Fruit fly (Drosophila melanogaster) whole organism, pupa: ENCODE measurements around the gene Polr2J.

Source experiments
- CG10348 ChIP-seq: fragments of 200-800 bp; sonication (Bioruptor generic); IDR thresholded peaks from 2 replicates; pipeline ENCODE4 v1.3.6; 2022; ENCODE audit warnings: missing biosample characterization, missing genetic modification characterization
- CG12605 ChIP-seq: fragments of 200-800 bp; sonication (Bioruptor generic); IDR thresholded peaks from 2 replicates; pipeline ENCODE4 v1.3.6; 2022; ENCODE audit warnings: missing biosample characterization, missing genetic modification characterization
- CG13204 ChIP-seq: fragments of 200-800 bp; sonication (Bioruptor generic); optimal IDR thresholded peaks from 2 replicates; lab custom pipeline; 2018; ENCODE audit warnings: missing biosample characterization, mild to moderate bottlenecking, missing genetic modification characterization, moderate library complexity
- CG14655 ChIP-seq: fragments of 200-800 bp; sonication (Bioruptor generic); optimal IDR thresholded peaks from 3 replicates; lab custom pipeline; 2017; ENCODE audit warnings: mild to moderate bottlenecking, missing biosample characterization, missing genetic modification reagents, missing genetic modification characterization
- CG15710 ChIP-seq: fragments of 200-800 bp; sonication (Bioruptor generic); optimal IDR thresholded peaks from 2 replicates; lab custom pipeline; 2018; ENCODE audit warnings: missing biosample characterization, mild to moderate bottlenecking, missing genetic modification characterization, moderate library complexity
- CG17806 ChIP-seq: fragments of 200-800 bp; sonication (Bioruptor generic); optimal IDR thresholded peaks from 2 replicates; lab custom pipeline; 2018; ENCODE audit warnings: missing biosample characterization, mild to moderate bottlenecking, missing genetic modification characterization, moderate library complexity
- CG32121 ChIP-seq: fragments of 200-800 bp; sonication (Bioruptor generic); IDR thresholded peaks from 2 replicates; pipeline ENCODE4 v1.3.6; 2022; ENCODE audit warnings: missing biosample characterization, missing genetic modification characterization
- CG34367 ChIP-seq: fragments of 200-800 bp; sonication (Bioruptor generic); optimal IDR thresholded peaks from 2 replicates; lab custom pipeline; 2018; ENCODE audit warnings: missing biosample characterization, mild to moderate bottlenecking, missing genetic modification characterization
- CG4496 ChIP-seq: fragments of 200-800 bp; sonication (Bioruptor generic); IDR thresholded peaks from 3 replicates; pipeline ENCODE4 v1.3.6; 2022; ENCODE audit warnings: missing biosample characterization, missing genetic modification characterization
- CG8159 ChIP-seq: fragments of 200-800 bp; sonication (Bioruptor generic); optimal IDR thresholded peaks from 3 replicates; lab custom pipeline; 2018; ENCODE audit warnings: missing biosample characterization, mild to moderate bottlenecking, missing genetic modification characterization, moderate library complexity
- CG8301 ChIP-seq: fragments of 200-800 bp; sonication (Bioruptor generic); optimal IDR thresholded peaks from 2 replicates; lab custom pipeline; 2018; ENCODE audit warnings: missing biosample characterization, mild to moderate bottlenecking, missing genetic modification characterization
- CG9948 ChIP-seq: fragments of 200-800 bp; sonication (Bioruptor generic); optimal IDR thresholded peaks from 2 replicates; lab custom pipeline; 2018; ENCODE audit warnings: missing biosample characterization, mild to moderate bottlenecking, missing genetic modification characterization, moderate library complexity
- D1 ChIP-seq: fragments of 200-800 bp; sonication (Bioruptor generic); optimal IDR thresholded peaks from 2 replicates; lab custom pipeline; 2018; ENCODE audit warnings: missing biosample characterization, mild to moderate bottlenecking, missing genetic modification characterization, moderate library complexity
- EcR ChIP-seq: fragments of 200-800 bp; sonication (Bioruptor generic); optimal IDR thresholded peaks from 3 replicates; lab custom pipeline; 2019; ENCODE audit warnings: missing biosample characterization, missing genetic modification characterization, mild to moderate bottlenecking, moderate library complexity, missing genetic modification reagents
- Ets98B ChIP-seq: fragments of 200-800 bp; sonication (Bioruptor generic); IDR thresholded peaks from 2 replicates; pipeline ENCODE4 v1.3.6; 2022; ENCODE audit warnings: missing biosample characterization, missing genetic modification characterization
- Pif1A ChIP-seq: fragments of 200-800 bp; sonication (Bioruptor generic); optimal IDR thresholded peaks from 3 replicates; lab custom pipeline; 2016; ENCODE audit warnings: missing biosample characterization, missing genetic modification characterization
- Pif1B ChIP-seq: fragments of 200-800 bp; sonication (Bioruptor generic); optimal IDR thresholded peaks from 3 replicates; lab custom pipeline; 2016; ENCODE audit warnings: missing biosample characterization, missing genetic modification characterization
- Snoo ChIP-seq: fragments of 200-800 bp; sonication (Bioruptor generic); optimal IDR thresholded peaks from 3 replicates; lab custom pipeline; 2017; ENCODE audit warnings: missing biosample characterization, mild to moderate bottlenecking, missing genetic modification characterization, inconsistent platforms
- fd96Ca ChIP-seq: fragments of 200-800 bp; sonication (Bioruptor generic); IDR thresholded peaks from 3 replicates; pipeline ENCODE4 v1.3.6; 2022; ENCODE audit warnings: missing biosample characterization, missing genetic modification characterization
- gl ChIP-seq: fragments of 200-800 bp; sonication (Bioruptor generic); optimal IDR thresholded peaks from 2 replicates; lab custom pipeline; 2018; ENCODE audit warnings: missing biosample characterization, mild to moderate bottlenecking, missing genetic modification characterization
- rn ChIP-seq: fragments of 200-800 bp; sonication (Bioruptor generic); IDR thresholded peaks from 2 replicates; pipeline ENCODE4 v1.3.6; 2022; ENCODE audit warnings: missing biosample characterization, missing genetic modification characterization

Polr2J gene

DNA sequence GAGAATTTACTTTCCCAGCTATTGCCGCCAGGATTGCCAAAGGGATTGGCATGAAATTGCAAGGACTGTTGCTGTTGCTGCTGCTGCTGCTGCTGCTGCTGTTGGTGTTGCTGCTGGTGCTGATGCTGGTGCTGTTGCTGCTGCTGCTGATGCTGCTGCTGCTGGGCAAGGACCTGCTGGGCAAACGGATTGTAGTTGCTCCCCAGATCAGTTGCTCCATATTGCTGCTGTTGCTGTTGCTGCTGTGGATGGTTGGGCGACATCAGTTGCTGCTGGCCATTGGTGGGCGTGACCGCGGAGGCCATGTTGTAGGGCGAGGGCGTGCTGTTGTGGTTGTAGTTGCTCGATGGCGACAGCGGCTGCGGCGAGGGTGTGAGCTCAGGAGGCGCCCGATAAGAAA, 27.4 kb upstream of the Polr2J start:
- TF ChIP-seq CG15710 (tag; lab: Kevin White, UChicago) = no peak
- no peak for TF ChIP-seq CG32121
- no peak for TF ChIP-seq EcR (GFP tag; lab: Kevin White, UChicago)
- TF ChIP-seq fd96Ca (GFP tag; lab: Robert Waterston, UW) = no peak
- TF ChIP-seq Ets98B (GFP tag; lab: Robert Waterston, UW) = no peak
- TF ChIP-seq D1 (tag; lab: Kevin White, UChicago) = no peak
- no peak for TF ChIP-seq gl (tag; lab: Kevin White, UChicago)
- no peak for TF ChIP-seq CG4496 (GFP tag; lab: Robert Waterston, UW)
- TF ChIP-seq Pif1B = no peak
- TF ChIP-seq rn (GFP tag; lab: Robert Waterston, UW) = no peak
- TF ChIP-seq CG8301 (tag; lab: Kevin White, UChicago) = no peak
- no peak for TF ChIP-seq CG17806 (tag; lab: Kevin White, UChicago)
- TF ChIP-seq CG34367 (tag; lab: Kevin White, UChicago) = no peak
- TF ChIP-seq CG14655 (GFP tag; lab: Kevin White, UChicago) = no peak
- TF ChIP-seq CG8159 = no peak
- TF ChIP-seq CG10348 (GFP tag; lab: Robert Waterston, UW) = no peak
- TF ChIP-seq CG13204 (GFP tag; lab: Kevin White, UChicago) = no peak
- TF ChIP-seq CG12605 = no peak
- no peak for TF ChIP-seq CG9948 (tag; lab: Kevin White, UChicago)

- TF ChIP-seq CG4496 (GFP tag; lab: Robert Waterston, UW) (no peak), gl (tag; lab: Kevin White, UChicago) (no peak), CG13204 (GFP tag; lab: Kevin White, UChicago) (no peak), EcR (GFP tag; lab: Kevin White, UChicago) (no peak), Snoo (tag; lab: Kevin White, UChicago) (no peak)
These were observed 26.3 kb upstream of the Polr2J start, which contains the start of gene CG33928 for dm6 chr2L:17436500-17436899. CG33928 (minus strand) TSS chr2L:17436600.

DNA sequence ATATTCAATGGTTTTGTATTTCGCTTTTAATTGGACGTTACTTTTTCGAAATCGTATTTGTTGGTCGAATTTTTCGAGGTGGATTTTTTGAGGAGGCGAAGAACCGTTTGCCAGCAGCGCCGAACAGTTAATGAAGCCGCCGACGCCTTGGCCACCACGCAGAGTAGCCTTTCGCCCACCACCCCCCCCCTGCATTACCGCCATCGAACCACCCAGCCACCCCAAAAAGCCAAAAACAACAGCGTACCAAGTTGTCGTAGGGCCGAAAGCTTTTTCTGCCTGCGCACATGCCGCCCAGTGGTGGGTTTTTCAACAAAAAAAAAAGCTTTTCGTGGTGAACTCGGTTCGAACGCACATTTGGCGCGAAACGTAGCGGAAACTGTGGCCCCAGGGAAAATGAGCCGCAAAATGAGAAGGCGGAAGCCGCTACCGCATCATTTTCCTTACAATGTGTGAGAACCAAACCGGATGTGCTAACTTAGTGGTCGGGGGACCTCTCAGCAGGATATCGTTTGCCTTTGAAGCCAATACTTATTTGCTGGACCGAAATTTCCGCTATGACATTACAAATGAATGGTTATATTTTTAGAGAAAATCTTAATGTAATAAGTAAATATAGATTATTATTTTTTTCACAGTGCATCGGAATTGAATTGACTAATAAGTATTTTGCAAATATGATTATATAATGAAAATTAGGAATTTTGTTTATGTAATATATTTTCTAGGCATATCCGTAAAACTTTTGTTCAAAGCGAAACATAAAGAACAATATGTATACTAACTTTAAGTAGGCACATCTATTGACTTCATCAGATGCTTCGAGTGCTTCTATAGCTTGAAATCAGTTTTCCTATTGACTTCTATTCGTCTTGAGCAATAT, 23.1 kb upstream of the Polr2J start, which contains the start of the genes Dif and CG5043:
TSS of gene Dif (minus strand) at position 132 of the 883 bp plus-strand sequence.
TSS of gene CG5043 (plus strand) at position 833 of the 883 bp plus-strand sequence.
- TF ChIP-seq CG15710 (tag; lab: Kevin White, UChicago) = no peak
- TF ChIP-seq CG32121 = no peak
- peak; percentile 46; the same call in 1 of the 3 replicates for TF ChIP-seq CG4496 (GFP tag; lab: Robert Waterston, UW)
- peak; percentile 36; the same call in 1 of the 2 replicates for TF ChIP-seq Ets98B (GFP tag; lab: Robert Waterston, UW)

DNA sequence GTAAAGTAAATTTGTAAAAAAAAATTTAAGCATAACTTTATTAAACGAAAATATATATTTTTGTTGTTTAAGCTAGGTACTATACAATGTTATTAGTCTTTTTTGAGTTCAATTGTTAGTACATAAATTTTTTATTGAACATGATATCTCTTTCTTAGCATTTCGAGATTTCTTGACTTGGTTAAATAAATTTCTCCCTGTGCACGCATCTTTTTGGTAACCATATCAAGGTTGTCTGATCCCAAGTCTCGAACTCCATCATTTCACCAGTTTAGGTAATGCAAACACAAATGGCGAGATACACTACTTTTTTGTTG, 21.1 kb upstream of the Polr2J start:
- TF ChIP-seq CG8301 (tag; lab: Kevin White, UChicago) (peak; percentile 48), EcR (GFP tag; lab: Kevin White, UChicago) (no peak), gl (tag; lab: Kevin White, UChicago) (no peak), CG10348 (GFP tag; lab: Robert Waterston, UW) (no peak), fd96Ca (GFP tag; lab: Robert Waterston, UW) (no peak), Snoo (tag; lab: Kevin White, UChicago) (peak; percentile 55), CG12605 (no peak), CG15710 (tag; lab: Kevin White, UChicago) (no peak), Pif1A (GFP tag; lab: Kevin White, UChicago) (peak; percentile 68), CG17806 (tag; lab: Kevin White, UChicago) (no peak), CG9948 (tag; lab: Kevin White, UChicago) (peak; percentile 43), CG14655 (GFP tag; lab: Kevin White, UChicago) (peak; percentile 66), CG4496 (GFP tag; lab: Robert Waterston, UW) (peak; percentile 74), rn (GFP tag; lab: Robert Waterston, UW) (no peak), Ets98B (GFP tag; lab: Robert Waterston, UW) (peak; percentile 40; the same call in 1 of the 2 replicates), CG8159 (peak; percentile 59), CG34367 (tag; lab: Kevin White, UChicago) (no peak), Pif1B (peak; percentile 67), CG13204 (GFP tag; lab: Kevin White, UChicago) (no peak), D1 (tag; lab: Kevin White, UChicago) (no peak), CG32121 (peak; percentile 83)

DNA sequence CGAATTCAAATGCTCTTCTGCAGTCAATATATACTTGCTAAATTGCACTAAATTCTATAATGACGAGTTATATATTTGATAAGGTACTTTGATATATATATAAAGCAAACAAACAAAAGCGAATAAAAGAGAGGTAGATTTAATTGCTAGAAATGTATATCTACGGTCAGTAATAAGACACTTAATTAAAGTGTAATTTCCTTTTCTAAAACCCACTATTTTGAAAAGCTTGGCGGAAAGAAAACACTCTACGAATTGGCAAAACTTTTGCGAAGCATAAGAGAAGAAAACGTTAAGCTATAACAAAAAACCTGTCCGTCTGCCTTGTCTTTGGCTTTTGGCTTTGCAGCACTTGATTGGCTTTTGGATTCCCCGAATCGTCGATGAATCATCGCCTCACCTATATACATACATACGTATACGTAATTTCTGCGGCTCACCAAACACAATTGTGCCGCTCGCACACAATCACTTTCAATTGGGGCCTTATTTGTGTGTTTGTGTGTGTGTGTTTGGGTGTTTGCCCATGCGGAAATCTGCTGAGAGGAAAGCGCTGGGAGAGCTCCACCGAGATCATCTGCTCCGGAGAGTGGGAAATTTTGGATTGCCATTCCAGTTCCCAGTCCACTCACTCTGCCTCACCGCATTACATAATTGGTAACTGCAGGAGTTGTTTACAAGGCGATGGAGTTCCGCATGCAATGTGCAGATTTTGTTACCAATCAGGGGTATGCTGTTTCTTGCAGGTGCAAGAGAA, 20.6 kb upstream of the Polr2J start:
- TF ChIP-seq CG14655 (GFP tag; lab: Kevin White, UChicago) (no peak), fd96Ca (GFP tag; lab: Robert Waterston, UW) (0 out of 3 replicates have a peak, but pooled peaks have one; percentile 44), CG8301 (tag; lab: Kevin White, UChicago) (no peak), CG17806 (tag; lab: Kevin White, UChicago) (no peak), CG34367 (tag; lab: Kevin White, UChicago) (peak; percentile 44), CG32121 (no peak), Ets98B (GFP tag; lab: Robert Waterston, UW) (no peak), gl (tag; lab: Kevin White, UChicago) (no peak), EcR (GFP tag; lab: Kevin White, UChicago) (peak; percentile 37), Pif1A (GFP tag; lab: Kevin White, UChicago) (no peak), CG4496 (GFP tag; lab: Robert Waterston, UW) (no peak), CG10348 (GFP tag; lab: Robert Waterston, UW) (no peak), CG13204 (GFP tag; lab: Kevin White, UChicago) (no peak), CG15710 (tag; lab: Kevin White, UChicago) (peak; percentile 75), rn (GFP tag; lab: Robert Waterston, UW) (no peak), CG12605 (no peak), CG8159 (no peak), D1 (tag; lab: Kevin White, UChicago) (peak; percentile 32), CG9948 (tag; lab: Kevin White, UChicago) (no peak), Snoo (tag; lab: Kevin White, UChicago) (no peak), Pif1B (no peak)
